1 worm cellular context compared by ENCODE assay signal in genomic region chrIV:187336-187735, ce11.
TF ChIP-seq lines count a peak whose summit lies in the region.

No protein-coding gene starts in this region.

TF ChIP-seq in whole organism, L4 larva, 104 proteins besides CTCF, POLR2A, EP300 and RAD21 (continued from another document):
- TF ChIP-seq mep-1 (tag; optimal IDR thresholded peaks at IDR 0.05; lab: Kevin White, UChicago) = no peak
- peak; percentile 52 for TF ChIP-seq php-3 (GFP tag; IDR thresholded peaks at IDR 0.05; lab: Robert Waterston, UW)
- TF ChIP-seq F44E2.7 (GFP tag; IDR thresholded peaks at IDR 0.05; lab: Robert Waterston, UW) = no peak
- no peak for TF ChIP-seq snpc-1.2 (GFP tag; IDR thresholded peaks at IDR 0.05; lab: Robert Waterston, UW)
- no peak for TF ChIP-seq gei-8 (GFP tag; optimal IDR thresholded peaks at IDR 0.05; lab: Kevin White, UChicago)
- TF ChIP-seq pha-4 (GFP tag; IDR thresholded peaks at IDR 0.05; lab: Robert Waterston, UW) = no peak
- no peak for TF ChIP-seq pha-4 (tag; optimal IDR thresholded peaks at IDR 0.05; lab: Kevin White, UChicago)
- no peak for TF ChIP-seq D1046.2 (GFP tag; IDR thresholded peaks at IDR 0.05; lab: Robert Waterston, UW)
- no peak for TF ChIP-seq ztf-7 (tag; optimal IDR thresholded peaks at IDR 0.05; lab: Kevin White, UChicago)
- no peak for TF ChIP-seq duxl-1 (tag; optimal IDR thresholded peaks at IDR 0.05; lab: Kevin White, UChicago; ENCODE audit: poor library complexity)
- TF ChIP-seq nhr-42 (GFP tag; IDR thresholded peaks at IDR 0.05; lab: Robert Waterston, UW) = no peak
- no peak for TF ChIP-seq hmg-1.1 (GFP tag; IDR thresholded peaks at IDR 0.05; lab: Robert Waterston, UW)
- no peak for TF ChIP-seq ztf-11 (tag; optimal IDR thresholded peaks at IDR 0.05; lab: Kevin White, UChicago)
- TF ChIP-seq aly-2 (tag; optimal IDR thresholded peaks at IDR 0.05; lab: Kevin White, UChicago) = no peak
- TF ChIP-seq mxl-3 (GFP tag; optimal IDR thresholded peaks at IDR 0.05; lab: Kevin White, UChicago) = no peak
- no peak for TF ChIP-seq Y5F2A.4 (GFP tag; optimal IDR thresholded peaks at IDR 0.05; lab: Kevin White, UChicago)
- TF ChIP-seq lin-1 (GFP tag; IDR thresholded peaks at IDR 0.05; lab: Robert Waterston, UW) = no peak
- TF ChIP-seq F10B5.3 (tag; optimal IDR thresholded peaks at IDR 0.05; lab: Kevin White, UChicago) = no peak
- TF ChIP-seq lsy-2 (tag; optimal IDR thresholded peaks at IDR 0.05; lab: Kevin White, UChicago) = no peak
- no peak for TF ChIP-seq saeg-2 (GFP tag; IDR thresholded peaks at IDR 0.05; lab: Robert Waterston, UW)
- no peak for TF ChIP-seq lim-7 (GFP tag; IDR thresholded peaks at IDR 0.05; lab: Robert Waterston, UW)
- TF ChIP-seq nhr-76 (tag; optimal IDR thresholded peaks at IDR 0.05; lab: Kevin White, UChicago) = no peak
- no peak for TF ChIP-seq daf-16 (GFP tag; optimal IDR thresholded peaks at IDR 0.05; lab: Kevin White, UChicago)
- TF ChIP-seq daf-16 (tag; optimal IDR thresholded peaks at IDR 0.05; lab: Kevin White, UChicago) = peak; percentile 23
- peak; percentile 8 for TF ChIP-seq pqm-1 (tag; optimal IDR thresholded peaks at IDR 0.05; lab: Kevin White, UChicago)
- peak; percentile 10 for TF ChIP-seq aha-1 (tag; lab: Kevin White, UChicago)
- no peak for TF ChIP-seq madf-9 (GFP tag; conservative IDR thresholded peaks at IDR 0.05; lab: Robert Waterston, UW)
- no peak for TF ChIP-seq lin-13 (GFP tag; optimal IDR thresholded peaks at IDR 0.05; lab: Kevin White, UChicago)
- TF ChIP-seq T26A8.4 (GFP tag; IDR thresholded peaks at IDR 0.05; lab: Robert Waterston, UW) = no peak
- no peak for TF ChIP-seq rbr-2 (tag; optimal IDR thresholded peaks at IDR 0.05; lab: Kevin White, UChicago)
- TF ChIP-seq hlh-11 (tag; optimal IDR thresholded peaks at IDR 0.05; lab: Kevin White, UChicago) = peak; percentile 57
- TF ChIP-seq lin-38 (GFP tag; IDR thresholded peaks at IDR 0.05; lab: Robert Waterston, UW) = no peak
- no peak for TF ChIP-seq spr-1 (tag; optimal IDR thresholded peaks at IDR 0.05; lab: Kevin White, UChicago)
- no peak for TF ChIP-seq nhr-25 (tag; optimal IDR thresholded peaks at IDR 0.05; lab: Kevin White, UChicago; ENCODE audit: borderline replicate concordance, insufficient read depth)
